Worm (Caenorhabditis elegans) whole organism, midembryonic: ENCODE measurements around the gene Y39B6A.9.

Experiments used
- T22C8.4 ChIP-seq: fragments of 200-800 bp; sonication (Bioruptor generic); IDR thresholded peaks from 2 replicates; pipeline ENCODE4 v1.3.6; 2022; ENCODE audit warnings: missing genetic modification characterization, missing compliant biosample characterization
- cog-1 ChIP-seq: sonication (generic microtip); optimal IDR thresholded peaks from 2 replicates; lab custom pipeline; 2016; ENCODE audit warnings: missing genetic modification characterization, missing compliant biosample characterization
- flt-1 ChIP-seq: fragments of 200-800 bp; sonication (Bioruptor generic); IDR thresholded peaks from 2 replicates; pipeline ENCODE4 v1.3.6; 2022; ENCODE audit warnings: missing genetic modification characterization, missing compliant biosample characterization
- klf-2 ChIP-seq: fragments of 200-800 bp; sonication (Bioruptor generic); conservative IDR thresholded peaks from 2 replicates; pipeline ENCODE4 v1.3.6; 2022; ENCODE audit warnings: missing genetic modification reagents, missing genetic modification characterization, missing compliant biosample characterization
- med-1 ChIP-seq: sonication (generic microtip); optimal IDR thresholded peaks from 2 replicates; lab custom pipeline; 2017; ENCODE audit warnings: missing genetic modification characterization, mild to moderate bottlenecking, missing compliant biosample characterization, antibody characterized with exemption, missing genetic modification reagents; ENCODE audit not compliant: insufficient read depth
- ref-1 ChIP-seq: fragments of 200-800 bp; sonication (Bioruptor generic); conservative IDR thresholded peaks from 2 replicates; pipeline ENCODE4 v1.3.6; 2022; ENCODE audit warnings: missing genetic modification reagents, missing genetic modification characterization, missing compliant biosample characterization
- tab-1 ChIP-seq: fragments of 200-800 bp; sonication (Bioruptor generic); IDR thresholded peaks from 2 replicates; pipeline ENCODE4 v1.3.6; 2022; ENCODE audit warnings: missing genetic modification characterization, missing compliant biosample characterization
- ztf-23 ChIP-seq: fragments of 200-800 bp; sonication (Bioruptor generic); IDR thresholded peaks from 2 replicates; pipeline ENCODE4 v1.3.6; 2022; ENCODE audit warnings: missing genetic modification reagents, missing genetic modification characterization, missing compliant biosample characterization
- ztf-29 ChIP-seq: fragments of 200-800 bp; sonication (Bioruptor generic); IDR thresholded peaks from 2 replicates; pipeline ENCODE4 v1.3.6; 2022; ENCODE audit warnings: missing genetic modification reagents, missing genetic modification characterization, missing compliant biosample characterization

Gene Y39B6A.9

ce11 chrV:19119260-19119659, 17.0 kb upstream of the Y39B6A.9 start, which contains the start of gene Y39B6A.13:
Y39B6A.13 (minus strand) TSS chrV:19119425.
- TF ChIP-seq ztf-29 (GFP tag; lab: Robert Waterston, UW) (no peak), T22C8.4 (GFP tag; lab: Robert Waterston, UW) (peak; percentile 43; the same call in 1 of the 2 replicates)

ce11 chrV:19120743-19121642, 15.3 kb upstream of the Y39B6A.9 start:
- no peak for TF ChIP-seq cog-1 (tag; lab: Kevin White, UChicago)
- TF ChIP-seq T22C8.4 (GFP tag; lab: Robert Waterston, UW) = peak; percentile 84
- TF ChIP-seq flt-1 (GFP tag; lab: Robert Waterston, UW) = 0 out of 2 replicates have a peak, but pooled peaks have one; percentile 12

DNA sequence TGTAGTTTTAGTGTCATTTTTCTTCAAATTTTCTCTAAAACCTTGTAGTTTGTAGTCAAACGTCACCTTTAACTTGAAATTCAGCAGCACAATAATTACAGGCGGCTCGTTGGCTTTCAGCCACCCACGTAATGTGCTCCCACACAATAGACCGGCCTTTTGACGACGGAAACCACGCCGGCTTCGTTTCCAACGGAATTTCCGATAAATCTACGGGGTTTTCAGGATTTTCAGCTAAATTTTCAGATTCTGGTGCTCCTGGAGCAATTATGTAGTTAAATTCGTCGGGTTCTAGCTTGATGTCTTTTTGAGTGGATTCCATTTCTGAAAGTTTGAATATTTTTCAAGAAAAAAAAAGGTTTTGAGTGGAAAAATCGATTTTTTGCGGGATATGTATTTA, 11.7 kb upstream of the Y39B6A.9 start, which contains the start of gene bed-1:
TSS of gene bed-1 (minus strand) at position 337 of the 400 bp plus-strand sequence.
- TF ChIP-seq klf-2 (no peak), ztf-29 (GFP tag; lab: Robert Waterston, UW) (no peak), T22C8.4 (GFP tag; lab: Robert Waterston, UW) (no peak), med-1 (no peak), ztf-23 (GFP tag; lab: Robert Waterston, UW) (no peak), tab-1 (GFP tag; lab: Robert Waterston, UW) (no peak), ref-1 (GFP tag; lab: Robert Waterston, UW) (no peak), cog-1 (tag; lab: Kevin White, UChicago) (no peak), flt-1 (GFP tag; lab: Robert Waterston, UW) (no peak)

ce11 chrV:19125253-19125652, 11.1 kb upstream of the Y39B6A.9 start:
- TF ChIP-seq med-1 (no peak), cog-1 (tag; lab: Kevin White, UChicago) (no peak), T22C8.4 (GFP tag; lab: Robert Waterston, UW) (no peak), ref-1 (GFP tag; lab: Robert Waterston, UW) (no peak), flt-1 (GFP tag; lab: Robert Waterston, UW) (no peak), tab-1 (GFP tag; lab: Robert Waterston, UW) (no peak), ztf-23 (GFP tag; lab: Robert Waterston, UW) (no peak), klf-2 (no peak), ztf-29 (GFP tag; lab: Robert Waterston, UW) (no peak)

DNA sequence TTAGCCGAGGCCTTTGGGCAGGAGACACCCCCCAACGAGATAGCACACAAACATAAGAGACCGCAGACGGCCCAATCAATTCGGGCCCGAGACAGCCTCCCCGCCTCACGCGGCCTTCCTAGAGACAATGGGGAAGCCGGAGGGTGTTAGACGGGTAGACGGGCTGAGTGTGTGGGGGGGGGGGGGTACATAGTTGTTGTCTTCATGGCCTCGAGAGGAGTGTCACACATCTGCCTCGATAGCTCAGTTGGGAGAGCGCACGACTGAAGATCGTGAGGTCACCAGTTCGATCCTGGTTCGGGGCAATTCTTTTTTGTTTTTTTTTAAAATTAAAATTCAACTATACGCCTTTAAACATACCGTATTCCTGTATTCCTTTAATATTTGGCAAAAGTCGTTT, 10.5 kb upstream of the Y39B6A.9 start:
- TF ChIP-seq flt-1 (GFP tag; lab: Robert Waterston, UW) = peak; percentile 96
- peak; percentile 94 for TF ChIP-seq tab-1 (GFP tag; lab: Robert Waterston, UW)
- peak; percentile 42 for TF ChIP-seq med-1
- peak; percentile 94 for TF ChIP-seq T22C8.4 (GFP tag; lab: Robert Waterston, UW)
- peak; percentile 91 for TF ChIP-seq ztf-29 (GFP tag; lab: Robert Waterston, UW)
- peak; percentile 85 for TF ChIP-seq ref-1 (GFP tag; lab: Robert Waterston, UW)
- peak; percentile 49 for TF ChIP-seq cog-1 (tag; lab: Kevin White, UChicago)
- peak; percentile 93 for TF ChIP-seq ztf-23 (GFP tag; lab: Robert Waterston, UW)
- TF ChIP-seq klf-2 = peak; percentile 90

ce11 chrV:19127225-19127624, 9.1 kb upstream of the Y39B6A.9 start, which contains the start of gene dyf-17:
dyf-17 (plus strand) TSS chrV:19127525.
- TF ChIP-seq med-1 = no peak
- TF ChIP-seq flt-1 (GFP tag; lab: Robert Waterston, UW) = no peak
- TF ChIP-seq T22C8.4 (GFP tag; lab: Robert Waterston, UW) = no peak
- no peak for TF ChIP-seq ztf-23 (GFP tag; lab: Robert Waterston, UW)
- no peak for TF ChIP-seq tab-1 (GFP tag; lab: Robert Waterston, UW)
- TF ChIP-seq ref-1 (GFP tag; lab: Robert Waterston, UW) = no peak

ce11 chrV:19129497-19130212, 6.7 kb upstream of the Y39B6A.9 start:
- TF ChIP-seq klf-2 = no peak
- TF ChIP-seq T22C8.4 (GFP tag; lab: Robert Waterston, UW) = peak; percentile 67; the same call in 1 of the 2 replicates

- TF ChIP-seq T22C8.4 (GFP tag; lab: Robert Waterston, UW) = peak; percentile 70
- TF ChIP-seq cog-1 (tag; lab: Kevin White, UChicago) = no peak
These were observed 4.4 kb upstream of the Y39B6A.9 start for ce11 chrV:19131848-19132401.

DNA sequence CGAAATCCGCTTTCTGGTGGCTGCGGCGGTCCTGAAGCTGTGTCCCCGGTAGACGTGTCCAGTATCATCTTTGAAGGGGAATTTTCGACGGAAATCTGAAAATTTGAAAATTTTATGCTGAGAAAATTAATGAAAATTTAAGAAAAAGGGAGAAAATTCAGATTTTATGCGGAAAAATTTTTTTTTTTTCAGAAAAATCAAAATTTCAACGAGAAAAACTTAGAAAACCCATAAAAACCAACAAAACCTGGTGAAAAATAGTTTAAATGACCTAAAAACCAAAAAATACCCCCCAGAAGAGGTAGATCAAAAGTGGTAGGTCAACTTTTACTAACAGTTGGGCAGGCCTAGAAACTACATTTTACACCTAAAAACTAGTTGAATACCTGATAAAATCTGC, 2.8 kb upstream of the Y39B6A.9 start, which contains the start of gene Y39B6A.10:
TSS of gene Y39B6A.10 (minus strand) at position 101 of the 400 bp plus-strand sequence.
- TF ChIP-seq tab-1 (GFP tag; lab: Robert Waterston, UW) = no peak
- TF ChIP-seq cog-1 (tag; lab: Kevin White, UChicago) = no peak
- TF ChIP-seq ztf-29 (GFP tag; lab: Robert Waterston, UW) = no peak
- TF ChIP-seq med-1 = no peak
- TF ChIP-seq ztf-23 (GFP tag; lab: Robert Waterston, UW) = no peak
- no peak for TF ChIP-seq ref-1 (GFP tag; lab: Robert Waterston, UW)
- no peak for TF ChIP-seq flt-1 (GFP tag; lab: Robert Waterston, UW)
- no peak for TF ChIP-seq T22C8.4 (GFP tag; lab: Robert Waterston, UW)
- TF ChIP-seq klf-2 = no peak
